Worm (Caenorhabditis elegans): ENCODE results near the gene srab-7.

DNA sequence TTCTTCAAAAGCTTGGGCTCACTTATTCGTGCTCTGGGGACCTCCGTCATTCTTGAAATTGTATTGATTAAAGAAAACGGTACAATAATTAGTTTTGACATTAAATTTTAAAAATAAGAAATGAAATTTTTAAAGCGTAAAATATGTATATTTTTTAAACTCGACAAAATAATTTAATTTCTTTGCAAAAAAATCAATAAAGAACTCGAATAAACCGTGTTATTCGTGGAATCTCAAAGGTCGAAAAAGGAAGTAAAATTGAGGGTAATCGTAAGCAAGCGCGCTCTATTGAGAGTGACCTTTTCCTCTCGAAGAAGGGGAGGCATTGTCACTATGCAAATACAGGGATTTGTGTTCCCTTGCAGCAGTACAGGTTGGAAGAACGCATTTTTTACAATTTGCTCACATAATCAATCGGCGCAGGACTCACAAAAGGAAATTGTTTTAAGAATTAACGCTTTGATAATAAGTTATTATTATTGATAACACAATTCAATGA, 40.0 kb upstream of the srab-7 start, which contains the start of gene Y73C8B.2:
- TF ChIP-seq unc-39 (tag; optimal IDR thresholded peaks at IDR 0.05): no peak
- no peak for TF ChIP-seq ces-1 (GFP tag; optimal IDR thresholded peaks at IDR 0.05)
- TF ChIP-seq unc-62 (GFP tag; optimal IDR thresholded peaks at IDR 0.05): no peak
- no peak for TF ChIP-seq bed-3 (GFP tag; optimal IDR thresholded peaks at IDR 0.05)
- no peak for TF ChIP-seq sptf-1 (tag; optimal IDR thresholded peaks at IDR 0.05)
- no peak for TF ChIP-seq elt-3 (tag; optimal IDR thresholded peaks at IDR 0.05)
- TF ChIP-seq snpc-4 (tag; optimal IDR thresholded peaks at IDR 0.05): no peak
- TF ChIP-seq elt-1 (tag; optimal IDR thresholded peaks at IDR 0.05; ENCODE audit: borderline replicate concordance, insufficient read depth): no peak
- TF ChIP-seq nhr-237 (tag; optimal IDR thresholded peaks at IDR 0.05): no peak
- TF ChIP-seq lsy-2 (tag; optimal IDR thresholded peaks at IDR 0.05): no peak
- no peak for TF ChIP-seq cnd-1 (tag; optimal IDR thresholded peaks at IDR 0.05)

Measured in whole organism, mixed stage, embryonic.